Worm (Caenorhabditis elegans): ENCODE results near the gene Y39E4B.5.

- TF ChIP-seq jun-1 (tag; optimal IDR thresholded peaks at IDR 0.05) (no peak), lim-7 (GFP tag; IDR thresholded peaks at IDR 0.05) (no peak), mdl-1 (tag; optimal IDR thresholded peaks at IDR 0.05) (no peak), fkh-10 (GFP tag; optimal IDR thresholded peaks at IDR 0.05) (no peak), egl-43 (GFP tag; IDR thresholded peaks at IDR 0.05) (no peak), lin-29 (GFP tag; IDR thresholded peaks at IDR 0.05) (no peak), unc-62 (GFP tag; optimal IDR thresholded peaks at IDR 0.05 in 1 of 2) (no peak), unc-62 (tag; optimal IDR thresholded peaks at IDR 0.05) (no peak), ztf-11 (tag; optimal IDR thresholded peaks at IDR 0.05) (no peak), nhr-28 (tag; optimal IDR thresholded peaks at IDR 0.05) (no peak), ZK546.5 (tag; optimal IDR thresholded peaks at IDR 0.05) (no peak)
These were observed 4.0 kb downstream of the Y39E4B.5 start for ce11 chrIII:13173687-13174086.
